Worm (Caenorhabditis elegans) whole organism, L4/young adult: ENCODE results near the gene Y110A2AL.4.

Experiments used
- dao-5 ChIP-seq: sonication (generic microtip); optimal IDR thresholded peaks from 2 replicates; lab custom pipeline; 2016; ENCODE audit warnings: missing genotype, missing genetic modification characterization, moderate library complexity, missing compliant biosample characterization
- him-1 ChIP-seq: sonication (generic microtip); optimal IDR thresholded peaks from 2 replicates; lab custom pipeline; 2016; ENCODE audit warnings: missing genotype, missing genetic modification reagents, missing genetic modification characterization, missing compliant biosample characterization

DNA sequence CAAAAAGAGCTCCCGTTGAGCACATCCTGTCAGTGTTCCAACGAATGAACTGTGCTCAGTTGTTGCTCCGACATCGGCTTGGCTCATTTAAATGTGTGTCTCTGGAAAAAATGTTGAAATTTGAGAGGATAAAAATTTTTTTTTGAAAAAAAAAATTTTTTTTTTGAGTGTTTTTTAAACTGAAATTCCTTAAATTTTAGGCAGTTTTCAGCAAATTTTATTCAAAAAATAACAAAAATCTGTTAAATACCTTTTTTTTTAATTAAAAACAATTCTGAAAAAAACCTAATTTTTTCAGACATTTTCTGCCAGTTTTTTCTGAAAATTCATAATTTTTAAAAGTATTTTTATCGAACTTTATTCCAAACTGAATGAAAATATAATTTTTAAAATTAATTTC lies 45.7 kb downstream of the Y110A2AL.4 start, which contains the start of gene pigw-1:
- TF ChIP-seq him-1 (tag; lab: Kevin White, UChicago) (no peak), dao-5 (tag; lab: Kevin White, UChicago) (no peak)
